Worm (Caenorhabditis elegans) whole organism, late embryonic: ENCODE data around the gene F19C7.3.

Source experiments
- C08G9.2 ChIP-seq: sonication (generic microtip); optimal IDR thresholded peaks from 2 replicates; lab custom pipeline; 2016; ENCODE audit warnings: mild to moderate bottlenecking, missing genetic modification characterization, moderate library complexity, missing compliant biosample characterization
- F13H6.1 ChIP-seq: sonication (generic microtip); optimal IDR thresholded peaks from 2 replicates; lab custom pipeline; 2016; ENCODE audit warnings: missing genetic modification characterization, missing compliant biosample characterization
- K02D7.2 ChIP-seq: sonication (generic microtip); optimal IDR thresholded peaks from 2 replicates; lab custom pipeline; 2017; ENCODE audit warnings: mild to moderate bottlenecking, missing genetic modification characterization, missing compliant biosample characterization
- ama-1 ChIP-seq: fragments of 150-350 bp; optimal IDR thresholded peaks from 2 replicates; lab custom pipeline; 2014
- ceh-14 ChIP-seq: sonication (generic microtip); optimal IDR thresholded peaks from 2 replicates; lab custom pipeline; 2016; ENCODE audit warnings: missing genotype, missing genetic modification characterization, missing compliant biosample characterization
- ceh-2 ChIP-seq: sonication (generic microtip); optimal IDR thresholded peaks from 2 replicates; lab custom pipeline; 2016; ENCODE audit warnings: missing genotype, missing genetic modification characterization, missing compliant biosample characterization
- ceh-22 ChIP-seq: sonication (generic microtip); optimal IDR thresholded peaks from 2 replicates; lab custom pipeline; 2017; ENCODE audit warnings: missing biosample characterization, missing genetic modification characterization
- ceh-24 ChIP-seq: sonication (generic microtip); optimal IDR thresholded peaks from 2 replicates; lab custom pipeline; 2016; ENCODE audit warnings: mild to moderate bottlenecking, missing genetic modification characterization, missing compliant biosample characterization
- ceh-31 ChIP-seq: sonication (generic microtip); optimal IDR thresholded peaks from 2 replicates; lab custom pipeline; 2016; ENCODE audit warnings: missing genetic modification characterization, missing compliant biosample characterization
- ceh-34 ChIP-seq: sonication (generic microtip); optimal IDR thresholded peaks from 2 replicates; lab custom pipeline; 2016; ENCODE audit warnings: mild to moderate bottlenecking, missing genetic modification characterization, missing compliant biosample characterization
- ceh-48 ChIP-seq: sonication (generic microtip); optimal IDR thresholded peaks from 2 replicates; lab custom pipeline; 2016; ENCODE audit warnings: missing genetic modification characterization, inconsistent platforms, missing compliant biosample characterization
- ceh-6 ChIP-seq: fragments of 200-800 bp; sonication (Bioruptor generic); optimal IDR thresholded peaks from 2 replicates; lab custom pipeline; 2018; ENCODE audit warnings: mild to moderate bottlenecking, missing genetic modification characterization, missing compliant biosample characterization
- che-1 ChIP-seq: sonication (generic microtip); optimal IDR thresholded peaks from 2 replicates; lab custom pipeline; 2016; ENCODE audit warnings: mild to moderate bottlenecking, missing genetic modification characterization, missing compliant biosample characterization
- dmd-4 ChIP-seq: sonication (generic microtip); optimal IDR thresholded peaks from 2 replicates; lab custom pipeline; 2016; ENCODE audit warnings: borderline replicate concordance, missing genetic modification characterization, missing compliant biosample characterization
- dve-1 ChIP-seq: sonication (generic microtip); optimal IDR thresholded peaks from 2 replicates; lab custom pipeline; 2017; ENCODE audit warnings: antibody characterized with exemption, mild to moderate bottlenecking, missing genetic modification characterization, missing compliant biosample characterization
- elt-2 ChIP-seq: sonication (generic microtip); optimal IDR thresholded peaks from 2 replicates; lab custom pipeline; 2016; ENCODE audit warnings: missing genetic modification reagents, missing genetic modification characterization, missing compliant biosample characterization
- elt-4 ChIP-seq: sonication (generic microtip); optimal IDR thresholded peaks from 2 replicates; lab custom pipeline; 2016; ENCODE audit warnings: missing genetic modification characterization, missing compliant biosample characterization
- eyg-1 ChIP-seq: sonication (generic microtip); optimal IDR thresholded peaks from 2 replicates; lab custom pipeline; 2016; ENCODE audit warnings: missing genotype, missing genetic modification characterization, missing compliant biosample characterization
- fax-1 ChIP-seq: sonication (generic microtip); optimal IDR thresholded peaks from 2 replicates; lab custom pipeline; 2016; ENCODE audit warnings: missing genotype, missing genetic modification characterization, missing compliant biosample characterization
- fkh-10 ChIP-seq: fragments of 150-350 bp; optimal IDR thresholded peaks from 2 replicates; lab custom pipeline; 2014; ENCODE audit warnings: missing biosample characterization, missing genetic modification reagents, missing genetic modification characterization
- hlh-8 ChIP-seq: sonication (generic microtip); optimal IDR thresholded peaks from 2 replicates; lab custom pipeline; 2016; ENCODE audit warnings: missing genotype, missing genetic modification characterization, missing compliant biosample characterization
- mec-3 ChIP-seq: sonication (generic microtip); optimal IDR thresholded peaks from 2 replicates; lab custom pipeline; 2016; ENCODE audit warnings: borderline replicate concordance, missing genetic modification characterization, missing compliant biosample characterization
- nfya-1 ChIP-seq: sonication (generic microtip); optimal IDR thresholded peaks from 2 replicates; lab custom pipeline; 2017; ENCODE audit warnings: missing genetic modification characterization, mild to moderate bottlenecking, missing compliant biosample characterization, antibody characterized with exemption, moderate library complexity
- nhr-11 ChIP-seq: fragments of 150-350 bp; optimal IDR thresholded peaks from 2 replicates; lab custom pipeline; 2014; ENCODE audit warnings: missing biosample characterization, missing genetic modification characterization
- nhr-232 ChIP-seq: sonication (generic microtip); optimal IDR thresholded peaks from 2 replicates; lab custom pipeline; 2016; ENCODE audit warnings: missing genetic modification characterization, missing compliant biosample characterization
- npax-4 ChIP-seq: sonication (generic microtip); optimal IDR thresholded peaks from 2 replicates; lab custom pipeline; 2016; ENCODE audit warnings: missing genetic modification characterization, missing compliant biosample characterization
- pag-3 ChIP-seq: sonication (generic microtip); optimal IDR thresholded peaks from 2 replicates; lab custom pipeline; 2016; ENCODE audit warnings: missing compliant biosample characterization, missing genetic modification characterization, borderline replicate concordance
- pax-1 ChIP-seq: fragments of 150-350 bp; optimal IDR thresholded peaks from 2 replicates; lab custom pipeline; 2014; ENCODE audit warnings: missing biosample characterization, missing genetic modification characterization
- pha-4 ChIP-seq: fragments of 150-350 bp; optimal IDR thresholded peaks from 2 replicates; lab custom pipeline; 2018; ENCODE audit warnings: missing biosample characterization, missing genetic modification reagents, missing genetic modification characterization
- pros-1 ChIP-seq: fragments of 150-350 bp; optimal IDR thresholded peaks from 2 replicates; lab custom pipeline; 2014; ENCODE audit warnings: missing biosample characterization, missing genetic modification reagents, missing genetic modification characterization
- ref-2 ChIP-seq: sonication (generic microtip); optimal IDR thresholded peaks from 2 replicates; lab custom pipeline; 2016; ENCODE audit warnings: missing genetic modification characterization, missing compliant biosample characterization
- rnt-1 ChIP-seq: sonication (generic microtip); optimal IDR thresholded peaks from 2 replicates; lab custom pipeline; 2016; ENCODE audit warnings: missing genetic modification characterization, missing compliant biosample characterization
- sox-2 ChIP-seq: fragments of 200-800 bp; sonication (Bioruptor generic); IDR thresholded peaks from 2 replicates; pipeline ENCODE4 v1.3.6; 2022; ENCODE audit warnings: missing genetic modification reagents, missing genetic modification characterization, missing compliant biosample characterization
- sox-4 ChIP-seq: sonication (generic microtip); optimal IDR thresholded peaks from 2 replicates; lab custom pipeline; 2017; ENCODE audit warnings: mild to moderate bottlenecking, missing genetic modification characterization, inconsistent platforms, missing compliant biosample characterization
- syd-9 ChIP-seq: sonication (generic microtip); optimal IDR thresholded peaks from 2 replicates; lab custom pipeline; 2016; ENCODE audit warnings: mild to moderate bottlenecking, missing genetic modification characterization, moderate library complexity, missing compliant biosample characterization
- tbx-2 ChIP-seq: sonication (generic microtip); optimal IDR thresholded peaks from 2 replicates; lab custom pipeline; 2016; ENCODE audit warnings: missing genetic modification characterization, missing compliant biosample characterization
- tbx-7 ChIP-seq: sonication (generic microtip); optimal IDR thresholded peaks from 2 replicates; lab custom pipeline; 2016; ENCODE audit warnings: missing genotype, missing genetic modification characterization, missing compliant biosample characterization
- unc-3 ChIP-seq, 2 experiments: fragments of 200-800 bp in 1 of 2; sonication (Bioruptor generic) in 1 of 2; sonication (generic microtip) in 1 of 2; conservative IDR thresholded peaks in 1 of 2; optimal IDR thresholded peaks in 1 of 2; 2 replicates each; pipeline versions ENCODE4 v1.3.6 to Lab custom; 2016 to 2022; ENCODE audit warnings: missing compliant biosample characterization in 2 of 2, missing genetic modification characterization in 2 of 2, missing genetic modification reagents in 1 of 2
- unc-42 ChIP-seq: sonication (generic microtip); optimal IDR thresholded peaks from 2 replicates; lab custom pipeline; 2016; ENCODE audit warnings: missing genotype, missing genetic modification characterization, missing compliant biosample characterization
- unc-55 ChIP-seq: sonication (generic microtip); optimal IDR thresholded peaks from 2 replicates; lab custom pipeline; 2017; ENCODE audit warnings: missing biosample characterization, missing genetic modification reagents, missing genetic modification characterization
- zip-5 ChIP-seq: sonication (generic microtip); optimal IDR thresholded peaks from 2 replicates; lab custom pipeline; 2016; ENCODE audit warnings: missing genetic modification characterization, missing compliant biosample characterization

Gene F19C7.3

DNA sequence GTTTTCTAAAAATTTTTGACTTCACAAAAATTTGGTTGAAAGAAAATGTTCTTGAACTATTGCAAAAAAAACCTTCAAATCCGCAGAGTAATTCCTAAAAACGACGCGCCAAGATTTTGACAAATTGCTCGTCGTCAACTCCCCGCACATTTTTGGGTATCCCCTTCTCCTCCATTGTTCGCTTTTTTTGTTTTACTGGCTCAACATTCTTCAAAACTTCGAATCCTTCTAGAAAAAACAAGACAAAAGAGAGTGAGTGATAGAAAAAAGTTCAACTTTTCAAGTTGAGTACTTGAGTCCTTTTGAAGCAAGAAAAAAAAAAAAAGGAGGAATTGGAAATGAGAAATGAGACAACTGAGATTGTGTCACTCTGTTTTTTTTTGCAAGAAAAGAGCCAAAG is 20.1 kb upstream of the F19C7.3 start:
- TF ChIP-seq pax-1 (tag; lab: Kevin White, UChicago) (no peak), eyg-1 (no peak), syd-9 (no peak), dmd-4 (tag; lab: Kevin White, UChicago) (no peak), ceh-22 (tag; lab: Kevin White, UChicago) (no peak), fax-1 (no peak), pag-3 (tag; lab: Kevin White, UChicago) (no peak), ceh-6 (GFP tag; lab: Kevin White, UChicago) (no peak), nfya-1 (no peak), npax-4 (no peak), unc-3 (GFP tag; conservative IDR thresholded peaks at IDR 0.05; lab: Robert Waterston, UW) (no peak), unc-3 (tag; optimal IDR thresholded peaks at IDR 0.05; lab: Kevin White, UChicago) (no peak), tbx-2 (tag; lab: Kevin White, UChicago) (no peak)

DNA sequence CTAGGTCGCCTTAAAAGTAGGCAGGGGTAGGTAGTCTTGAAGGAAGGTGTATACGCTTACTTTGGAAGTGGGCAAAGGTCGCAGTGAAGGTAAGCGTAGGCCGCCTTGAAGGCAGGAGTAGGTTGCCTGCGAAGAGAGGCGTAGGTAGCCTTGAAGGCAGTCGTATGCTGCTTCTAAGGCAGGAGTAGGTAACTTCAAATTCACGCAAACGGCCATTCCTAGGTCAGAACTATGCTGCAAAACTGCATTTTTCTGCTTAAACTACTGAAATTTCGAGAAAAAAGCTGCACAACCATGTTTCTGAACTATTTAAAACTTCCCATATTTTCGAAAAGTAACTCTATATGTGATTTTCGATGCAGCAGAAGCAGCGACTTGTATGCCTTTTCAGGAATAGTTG is 17.5 kb upstream of the F19C7.3 start:
- TF ChIP-seq ref-2 (tag; lab: Kevin White, UChicago) (no peak), ceh-6 (GFP tag; lab: Kevin White, UChicago) (no peak)

DNA sequence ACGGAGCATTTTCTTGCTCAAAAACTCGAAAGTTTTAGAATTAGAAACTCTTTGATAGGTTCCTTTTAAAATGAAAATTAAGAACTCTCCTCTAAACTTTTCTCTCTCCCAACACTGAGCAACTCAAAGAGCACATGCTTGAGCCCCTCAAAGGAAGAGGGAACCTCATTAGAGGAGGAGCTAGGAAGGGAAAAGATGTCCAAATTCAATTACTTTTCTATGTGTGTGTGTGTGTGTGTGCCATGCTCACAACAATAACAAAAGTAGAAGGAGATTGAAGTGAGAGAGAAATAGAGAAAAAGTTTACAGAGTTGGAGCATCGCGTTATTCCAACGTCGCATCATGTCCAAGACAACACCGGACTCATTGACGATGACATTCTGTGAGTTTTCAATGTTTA is 10.9 kb upstream of the F19C7.3 start:
- TF ChIP-seq dmd-4 (tag; lab: Kevin White, UChicago) = no peak
- no peak for TF ChIP-seq zip-5
- TF ChIP-seq sox-2 (GFP tag; lab: Robert Waterston, UW) = no peak
- TF ChIP-seq unc-42 (tag; lab: Kevin White, UChicago) = peak; percentile 100
- TF ChIP-seq pag-3 (tag; lab: Kevin White, UChicago) = no peak
- no peak for TF ChIP-seq ceh-2 (tag; lab: Kevin White, UChicago)
- peak; percentile 62 for TF ChIP-seq fkh-10 (GFP tag; lab: Kevin White, UChicago)
- TF ChIP-seq ceh-31 (tag; lab: Kevin White, UChicago) = peak; percentile 70
- no peak for TF ChIP-seq eyg-1
- no peak for TF ChIP-seq nhr-11 (tag; lab: Kevin White, UChicago)
- TF ChIP-seq elt-4 (tag; lab: Kevin White, UChicago) = no peak
- no peak for TF ChIP-seq hlh-8 (tag; lab: Kevin White, UChicago)
- TF ChIP-seq unc-55 (GFP tag; lab: Kevin White, UChicago) = no peak
- peak; percentile 15 for TF ChIP-seq fax-1
- TF ChIP-seq nhr-232 (tag; lab: Kevin White, UChicago) = no peak
- peak; percentile 78 for TF ChIP-seq ceh-14 (tag; lab: Kevin White, UChicago)
- no peak for TF ChIP-seq npax-4
- TF ChIP-seq C08G9.2 = no peak
- TF ChIP-seq K02D7.2 (tag; lab: Kevin White, UChicago) = no peak
- peak; percentile 17 for TF ChIP-seq nfya-1
- no peak for TF ChIP-seq che-1 (tag; lab: Kevin White, UChicago)

DNA sequence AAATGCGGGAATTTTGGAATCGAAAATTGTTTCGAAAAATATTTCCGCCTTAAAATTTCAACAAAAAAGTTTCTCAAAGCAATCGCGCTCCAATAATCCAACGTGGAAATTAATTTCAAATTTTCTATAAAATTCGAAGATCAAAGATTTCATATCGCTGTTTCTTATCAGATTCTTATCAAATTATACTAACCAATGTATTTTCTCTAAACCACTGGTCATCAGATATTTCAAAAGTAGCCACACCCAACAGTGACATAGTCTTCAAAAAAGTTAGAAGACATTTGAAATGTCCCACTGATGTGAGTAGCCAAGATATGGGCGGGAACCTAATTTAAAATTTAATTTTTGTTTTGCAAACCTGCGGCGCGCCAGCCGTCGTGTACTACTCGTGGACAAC is 9.4 kb upstream of the F19C7.3 start:
- TF ChIP-seq ceh-34 (tag; lab: Kevin White, UChicago) (no peak), pros-1 (tag; lab: Kevin White, UChicago) (no peak), C08G9.2 (no peak), elt-2 (no peak), ceh-24 (no peak), mec-3 (tag; lab: Kevin White, UChicago) (no peak), F13H6.1 (tag; lab: Kevin White, UChicago) (no peak), rnt-1 (no peak), pax-1 (tag; lab: Kevin White, UChicago) (no peak), dve-1 (tag; lab: Kevin White, UChicago) (no peak), ama-1 (no peak), K02D7.2 (tag; lab: Kevin White, UChicago) (no peak), npax-4 (no peak), pha-4 (tag; lab: Kevin White, UChicago) (no peak), syd-9 (no peak), tbx-7 (tag; lab: Kevin White, UChicago) (no peak), ceh-48 (tag; lab: Kevin White, UChicago) (no peak), eyg-1 (no peak), sox-4 (tag; lab: Kevin White, UChicago) (no peak), nhr-232 (tag; lab: Kevin White, UChicago) (no peak)
